Fruit fly (Drosophila melanogaster) whole organism, embryonic: Measurements from ENCODE around the gene CG14135.

Source experiments
- Bteb2 ChIP-seq: fragments of 200-800 bp; sonication (Bioruptor generic); optimal IDR thresholded peaks from 2 replicates; lab custom pipeline; 2016; ENCODE audit warnings: missing biosample characterization, missing genetic modification characterization
- CG10267 ChIP-seq: fragments of 200-800 bp; sonication (Bioruptor generic); optimal IDR thresholded peaks from 2 replicates; lab custom pipeline; 2018; ENCODE audit warnings: missing biosample characterization, mild to moderate bottlenecking, missing genetic modification characterization, moderate library complexity
- CG11696 ChIP-seq: fragments of 200-800 bp; sonication (Bioruptor generic); IDR thresholded peaks from 2 replicates; pipeline ENCODE4 v1.3.6; 2022; ENCODE audit warnings: missing biosample characterization, missing genetic modification characterization
- CG12659 ChIP-seq: fragments of 200-800 bp; sonication (Bioruptor generic); optimal IDR thresholded peaks from 3 replicates; lab custom pipeline; 2017; ENCODE audit warnings: mild to moderate bottlenecking, missing biosample characterization, missing genetic modification reagents, missing genetic modification characterization
- CG14014 ChIP-seq: fragments of 200-800 bp; sonication (Bioruptor generic); IDR thresholded peaks from 2 replicates; pipeline ENCODE4 v1.3.6; 2022; ENCODE audit warnings: missing biosample characterization, missing genetic modification characterization
- CG15514 ChIP-seq: fragments of 200-800 bp; sonication (Bioruptor generic); optimal IDR thresholded peaks from 3 replicates; lab custom pipeline; 2017; ENCODE audit warnings: missing biosample characterization, missing genetic modification characterization, mild to moderate bottlenecking, moderate library complexity, missing genetic modification reagents
- CG2889 ChIP-seq: fragments of 200-800 bp; sonication (Bioruptor generic); IDR thresholded peaks from 3 replicates; pipeline ENCODE4 v1.3.6; 2022; ENCODE audit warnings: missing biosample characterization, missing genetic modification characterization
- CG31365 ChIP-seq: fragments of 200-800 bp; sonication (Bioruptor generic); optimal IDR thresholded peaks from 2 replicates; lab custom pipeline; 2018; ENCODE audit warnings: missing biosample characterization, mild to moderate bottlenecking, missing genetic modification characterization
- CG4617 ChIP-seq: fragments of 200-800 bp; sonication (Bioruptor generic); optimal IDR thresholded peaks from 3 replicates; lab custom pipeline; 2016; ENCODE audit warnings: missing biosample characterization, missing genetic modification characterization, borderline replicate concordance
- CG5180 ChIP-seq: fragments of 200-800 bp; sonication (Bioruptor generic); optimal IDR thresholded peaks from 3 replicates; lab custom pipeline; 2017; ENCODE audit warnings: missing biosample characterization, missing genetic modification characterization, mild to moderate bottlenecking, moderate library complexity, missing genetic modification reagents
- CG5953 ChIP-seq: fragments of 200-800 bp; sonication (Bioruptor generic); IDR thresholded peaks from 2 replicates; pipeline ENCODE4 v1.3.6; 2022; ENCODE audit warnings: missing biosample characterization, missing genetic modification characterization
- CG6813 ChIP-seq: fragments of 200-800 bp; sonication (Bioruptor generic); optimal IDR thresholded peaks from 2 replicates; lab custom pipeline; 2017; ENCODE audit warnings: missing biosample characterization, missing genetic modification characterization, mild to moderate bottlenecking, moderate library complexity, missing genetic modification reagents
- CG6854 ChIP-seq: fragments of 200-800 bp; sonication (Bioruptor generic); optimal IDR thresholded peaks from 3 replicates; lab custom pipeline; 2017; ENCODE audit warnings: missing biosample characterization, mild to moderate bottlenecking, missing genetic modification characterization
- CHES-1-like ChIP-seq: fragments of 200-800 bp; sonication (Bioruptor generic); optimal IDR thresholded peaks from 2 replicates; lab custom pipeline; 2016; ENCODE audit warnings: missing biosample characterization, missing genetic modification characterization
- Camta ChIP-seq: fragments of 200-800 bp; sonication (Bioruptor generic); optimal IDR thresholded peaks from 2 replicates; lab custom pipeline; 2016; ENCODE audit warnings: missing biosample characterization, missing genetic modification characterization
- Dp ChIP-seq: fragments of 200-800 bp; sonication (Bioruptor generic); optimal IDR thresholded peaks from 2 replicates; lab custom pipeline; 2018; ENCODE audit warnings: missing biosample characterization, mild to moderate bottlenecking, missing genetic modification characterization, moderate library complexity
- Fer3 ChIP-seq: fragments of 200-800 bp; sonication (Bioruptor generic); optimal IDR thresholded peaks from 2 replicates; lab custom pipeline; 2018; ENCODE audit warnings: missing biosample characterization, mild to moderate bottlenecking, missing genetic modification characterization, moderate library complexity
- Hr3 ChIP-seq: fragments of 200-800 bp; sonication (Bioruptor generic); optimal IDR thresholded peaks from 3 replicates; lab custom pipeline; 2016; ENCODE audit warnings: missing biosample characterization, missing genetic modification characterization
- Hr39 ChIP-seq: fragments of >200 bp; optimal IDR thresholded peaks from 2 replicates; lab custom pipeline; 2017
- Hr78 ChIP-seq, 2 experiments: fragments of 200-800 bp in 1 of 2; fragments of >200 bp in 1 of 2; sonication (Bioruptor generic) in 1 of 2; optimal IDR thresholded peaks; 2 replicates each; lab custom pipeline; 2017 to 2019; ENCODE audit warnings: missing biosample characterization in 2 of 2, missing genetic modification characterization in 2 of 2, mild to moderate bottlenecking in 1 of 2, moderate library complexity in 1 of 2
- MESR4 ChIP-seq: fragments of 200-800 bp; sonication (Bioruptor generic); optimal IDR thresholded peaks from 2 replicates; lab custom pipeline; 2018; ENCODE audit warnings: missing biosample characterization, mild to moderate bottlenecking, missing genetic modification characterization, moderate library complexity
- Mrtf ChIP-seq: fragments of 200-800 bp; sonication (Bioruptor generic); IDR thresholded peaks from 3 replicates; pipeline ENCODE4 v1.3.6; 2022; ENCODE audit warnings: missing biosample characterization, missing genetic modification characterization
- Optix ChIP-seq: fragments of 200-800 bp; sonication (Bioruptor generic); IDR thresholded peaks from 3 replicates; pipeline ENCODE4 v1.3.6; 2022; ENCODE audit warnings: missing biosample characterization, missing genetic modification characterization
- Pdp1 ChIP-seq, 2 experiments: fragments of 200-800 bp; sonication (Bioruptor generic); optimal IDR thresholded peaks; 3 replicates each; lab custom pipeline; 2016; ENCODE audit warnings: missing biosample characterization in 2 of 2, missing genetic modification characterization in 2 of 2, mild to moderate bottlenecking in 1 of 2, moderate library complexity in 1 of 2
- Poxn ChIP-seq: fragments of 200-800 bp; sonication (Bioruptor generic); IDR thresholded peaks from 2 replicates; pipeline ENCODE4 v1.3.6; 2022; ENCODE audit warnings: missing biosample characterization, missing genetic modification characterization
- Usf ChIP-seq: fragments of 200-800 bp; sonication (Bioruptor generic); optimal IDR thresholded peaks from 2 replicates; lab custom pipeline; 2017; ENCODE audit warnings: missing genotype, missing biosample characterization, missing genetic modification characterization
- abd-A ChIP-seq: fragments of 200-800 bp; sonication (Bioruptor generic); optimal IDR thresholded peaks from 3 replicates; lab custom pipeline; 2019; ENCODE audit warnings: missing biosample characterization, mild to moderate bottlenecking, missing genetic modification characterization, moderate library complexity
- bbx ChIP-seq: fragments of 200-800 bp; sonication (Bioruptor generic); IDR thresholded peaks from 2 replicates; pipeline ENCODE4 v1.3.6; 2022; ENCODE audit warnings: missing biosample characterization, missing genetic modification characterization; ENCODE audit not compliant: partially characterized antibody
- bowl ChIP-seq: fragments of 200-800 bp; sonication (Bioruptor generic); IDR thresholded peaks from 2 replicates; pipeline ENCODE4 v1.3.6; 2022; ENCODE audit warnings: missing biosample characterization, missing genetic modification characterization
- cad ChIP-seq: fragments of >200 bp; optimal IDR thresholded peaks from 2 replicates; lab custom pipeline; 2017; ENCODE audit warnings: missing biosample characterization, missing genetic modification characterization
- chif ChIP-seq, 2 experiments: fragments of 200-800 bp; sonication (Bioruptor generic); optimal IDR thresholded peaks; 3 replicates each; lab custom pipeline; 2016; ENCODE audit warnings: missing biosample characterization in 2 of 2, missing genetic modification characterization in 2 of 2
- chm ChIP-seq: fragments of 200-800 bp; sonication (Bioruptor generic); IDR thresholded peaks from 2 replicates; pipeline ENCODE4 v1.3.6; 2022; ENCODE audit warnings: missing biosample characterization, missing genetic modification characterization
- eyg ChIP-seq: fragments of 200-800 bp; sonication (Bioruptor generic); optimal IDR thresholded peaks from 3 replicates; lab custom pipeline; 2016; ENCODE audit warnings: missing biosample characterization, missing genetic modification characterization
- gsb ChIP-seq: fragments of 200-800 bp; sonication (Bioruptor generic); IDR thresholded peaks from 2 replicates; pipeline ENCODE4 v1.3.6; 2022; ENCODE audit warnings: missing biosample characterization, missing genetic modification characterization
- hbn ChIP-seq: fragments of 200-800 bp; sonication (Bioruptor generic); IDR thresholded peaks from 2 replicates; pipeline ENCODE4 v1.3.6; 2022; ENCODE audit warnings: missing biosample characterization, missing genetic modification characterization; ENCODE audit not compliant: partially characterized antibody
- hkb ChIP-seq, 2 experiments: fragments of 200-800 bp in 1 of 2; fragments of >200 bp in 1 of 2; sonication (Bioruptor generic) in 1 of 2; IDR thresholded peaks in 1 of 2; optimal IDR thresholded peaks in 1 of 2; 2 replicates each; pipeline versions ENCODE4 v1.3.6 to Lab custom; 2017 to 2022; ENCODE audit warnings: missing biosample characterization in 1 of 2, missing genetic modification characterization in 1 of 2
- insv ChIP-seq, 2 experiments: fragments of 200-800 bp; sonication (Bioruptor generic); optimal IDR thresholded peaks; 3 replicates each; lab custom pipeline; 2016 to 2018; ENCODE audit warnings: missing biosample characterization in 2 of 2, missing genetic modification characterization in 2 of 2
- kah ChIP-seq: fragments of 200-800 bp; sonication (Bioruptor generic); optimal IDR thresholded peaks from 2 replicates; lab custom pipeline; 2018; ENCODE audit warnings: missing biosample characterization, mild to moderate bottlenecking, missing genetic modification characterization
- lbe ChIP-seq: fragments of 200-800 bp; sonication (Bioruptor generic); optimal IDR thresholded peaks from 2 replicates; lab custom pipeline; 2016; ENCODE audit warnings: missing biosample characterization, mild to moderate bottlenecking, missing genetic modification characterization
- mirr ChIP-seq: fragments of 200-800 bp; sonication (Bioruptor generic); optimal IDR thresholded peaks from 3 replicates; lab custom pipeline; 2018; ENCODE audit warnings: missing biosample characterization, mild to moderate bottlenecking, missing genetic modification characterization
- nmo ChIP-seq: fragments of 200-800 bp; sonication (Bioruptor generic); optimal IDR thresholded peaks from 2 replicates; lab custom pipeline; 2018; ENCODE audit warnings: missing biosample characterization, mild to moderate bottlenecking, missing genetic modification characterization, moderate library complexity
- phol ChIP-seq: fragments of 200-800 bp; sonication (Bioruptor generic); optimal IDR thresholded peaks from 3 replicates; lab custom pipeline; 2018; ENCODE audit warnings: missing biosample characterization, mild to moderate bottlenecking, missing genetic modification characterization, moderate library complexity
- pita ChIP-seq: fragments of 200-800 bp; sonication (Bioruptor generic); optimal IDR thresholded peaks from 2 replicates; lab custom pipeline; 2017; ENCODE audit warnings: missing biosample characterization, mild to moderate bottlenecking, missing genetic modification characterization
- pros ChIP-seq: fragments of 200-800 bp; sonication (Bioruptor generic); optimal IDR thresholded peaks from 3 replicates; lab custom pipeline; 2019; ENCODE audit warnings: missing biosample characterization, mild to moderate bottlenecking, missing genetic modification characterization, moderate library complexity
- repo ChIP-seq: fragments of 200-800 bp; sonication (Bioruptor generic); optimal IDR thresholded peaks from 2 replicates; lab custom pipeline; 2016; ENCODE audit warnings: missing biosample characterization, missing genetic modification characterization
- rib ChIP-seq: fragments of 200-800 bp; sonication (Bioruptor generic); IDR thresholded peaks from 2 replicates; pipeline ENCODE4 v1.3.6; 2022; ENCODE audit warnings: missing biosample characterization, missing genetic modification characterization
- shn ChIP-seq: fragments of 200-800 bp; sonication (Bioruptor generic); optimal IDR thresholded peaks from 3 replicates; lab custom pipeline; 2016; ENCODE audit warnings: missing biosample characterization, missing genetic modification characterization
- sob ChIP-seq: fragments of 200-800 bp; sonication (Bioruptor generic); IDR thresholded peaks from 2 replicates; pipeline ENCODE4 v1.3.6; 2022; ENCODE audit warnings: missing biosample characterization, missing genetic modification characterization
- yki ChIP-seq: fragments of >200 bp; optimal IDR thresholded peaks from 3 replicates; lab custom pipeline; 2018
- zf30C ChIP-seq: fragments of 200-800 bp; sonication (Bioruptor generic); optimal IDR thresholded peaks from 3 replicates; lab custom pipeline; 2018; ENCODE audit warnings: missing biosample characterization, mild to moderate bottlenecking, missing genetic modification characterization

CG14135 gene

dm6 chr3L:11691203-11691797, at the start of gene CG14135, which contains the start of gene Pldn (continued):
- TF ChIP-seq pros (GFP tag; lab: Kevin White, UChicago), result no peak
- peak; percentile 44 for TF ChIP-seq CG10267 (tag; lab: Kevin White, UChicago)
- TF ChIP-seq CG5180 (GFP tag; lab: Kevin White, UChicago), result no peak
- no peak for TF ChIP-seq Bteb2
- TF ChIP-seq yki, result no peak
- peak; percentile 26 for TF ChIP-seq Dp (GFP tag; lab: Kevin White, UChicago)
- peak; percentile 29 for TF ChIP-seq MESR4 (GFP tag; lab: Kevin White, UChicago)
- TF ChIP-seq gsb (GFP tag; lab: Robert Waterston, UW), result no peak
- no peak for TF ChIP-seq kah (GFP tag; lab: Kevin White, UChicago)
- TF ChIP-seq zf30C (GFP tag; lab: Kevin White, UChicago), result no peak
- TF ChIP-seq Hr39 (lab: Kevin White, UChicago), result no peak
- no peak for TF ChIP-seq bowl (GFP tag; lab: Robert Waterston, UW)
- no peak for TF ChIP-seq rib (GFP tag; lab: Robert Waterston, UW)
- no peak for TF ChIP-seq CG2889 (GFP tag; lab: Robert Waterston, UW)
- peak; percentile 65 for TF ChIP-seq CG6854 (GFP tag; lab: Kevin White, UChicago)
- no peak for TF ChIP-seq CG11696
- TF ChIP-seq mirr (GFP tag; lab: Kevin White, UChicago), result no peak
- no peak for TF ChIP-seq chm (GFP tag; lab: Robert Waterston, UW)
- TF ChIP-seq CG4617 (GFP tag; lab: Kevin White, UChicago), result peak; percentile 33
- TF ChIP-seq CG6813 (GFP tag; lab: Kevin White, UChicago), result no peak
- no peak for TF ChIP-seq CG5953 (GFP tag; lab: Robert Waterston, UW)
- TF ChIP-seq CG14014 (GFP tag; lab: Robert Waterston, UW), result no peak
- TF ChIP-seq Poxn (GFP tag; lab: Robert Waterston, UW), result no peak
- TF ChIP-seq nmo (GFP tag; lab: Kevin White, UChicago), result peak; percentile 33
- no peak for TF ChIP-seq Hr78 (GFP tag; optimal IDR thresholded peaks at IDR 0.05; lab: Kevin White, UChicago)
- TF ChIP-seq CHES-1-like (GFP tag; lab: Kevin White, UChicago), result peak; percentile 9
- TF ChIP-seq phol (tag; lab: Kevin White, UChicago), result peak; percentile 19
- no peak for TF ChIP-seq sob
- no peak for TF ChIP-seq Mrtf
- no peak for TF ChIP-seq hkb (optimal IDR thresholded peaks at IDR 0.05; lab: Kevin White, UChicago)
- no peak for TF ChIP-seq hkb (GFP tag; IDR thresholded peaks at IDR 0.05; lab: Robert Waterston, UW)
- TF ChIP-seq repo (GFP tag; lab: Kevin White, UChicago), result no peak
- peak; percentile 42 for TF ChIP-seq CG12659 (GFP tag; lab: Kevin White, UChicago)
- TF ChIP-seq Optix, result no peak
- TF ChIP-seq pita (GFP tag; lab: Kevin White, UChicago), result peak; percentile 75
- no peak for TF ChIP-seq Camta
- TF ChIP-seq Pdp1 (GFP tag; optimal IDR thresholded peaks at IDR 0.05; lab: Kevin White, UChicago), result peak in 1 of 2 experiments; percentile 28
- TF ChIP-seq CG15514 (GFP tag; lab: Kevin White, UChicago), result peak; percentile 66
- TF ChIP-seq insv (GFP tag; optimal IDR thresholded peaks at IDR 0.05; lab: Kevin White, UChicago), result peak in 1 of 2 experiments; percentile 29
- TF ChIP-seq hbn, result 0 out of 2 replicates have a peak, but pooled peaks have one; percentile 27
- TF ChIP-seq Fer3 (tag; lab: Kevin White, UChicago), result no peak
- no peak for TF ChIP-seq CG31365 (tag; lab: Kevin White, UChicago)
- peak; percentile 25 for TF ChIP-seq lbe (GFP tag; lab: Kevin White, UChicago)
- no peak for TF ChIP-seq Usf (GFP tag; lab: Kevin White, UChicago)
- no peak for TF ChIP-seq chif (GFP tag; optimal IDR thresholded peaks at IDR 0.05; lab: Kevin White, UChicago)
- no peak for TF ChIP-seq bbx (GFP tag; lab: Robert Waterston, UW)
- no peak for TF ChIP-seq abd-A (tag; lab: Kevin White, UChicago)
- no peak for TF ChIP-seq shn (GFP tag; lab: Kevin White, UChicago)
- peak; percentile 20 for TF ChIP-seq cad (GFP tag; lab: Kevin White, UChicago)
- no peak for TF ChIP-seq Hr3 (GFP tag; lab: Kevin White, UChicago)
- TF ChIP-seq eyg (GFP tag; lab: Kevin White, UChicago), result no peak
